Worm (Caenorhabditis elegans): Measurements from ENCODE around the gene srj-49.

ce11 chrV:2836501-2836900 lies 11.6 kb downstream of the srj-49 start, which contains the start of gene srj-45:
- TF ChIP-seq hlh-30 (tag; optimal IDR thresholded peaks at IDR 0.05; ENCODE audit: insufficient read depth): no peak
- no peak for TF ChIP-seq unc-3 (GFP tag; conservative IDR thresholded peaks at IDR 0.05)
- TF ChIP-seq unc-3 (tag; optimal IDR thresholded peaks at IDR 0.05): no peak
- TF ChIP-seq elt-2 (tag; optimal IDR thresholded peaks at IDR 0.05): no peak
- TF ChIP-seq madf-2 (tag; optimal IDR thresholded peaks at IDR 0.05): no peak
- no peak for TF ChIP-seq dmd-4 (tag; optimal IDR thresholded peaks at IDR 0.05; ENCODE audit: borderline replicate concordance)
- TF ChIP-seq ztf-16 (tag; optimal IDR thresholded peaks at IDR 0.05): no peak
- TF ChIP-seq ceh-24 (tag; optimal IDR thresholded peaks at IDR 0.05): no peak
- no peak for TF ChIP-seq fkh-10 (GFP tag; optimal IDR thresholded peaks at IDR 0.05)

All from whole organism, late embryonic.